Worm (Caenorhabditis elegans): ENCODE data around the gene snu-66.

DNA sequence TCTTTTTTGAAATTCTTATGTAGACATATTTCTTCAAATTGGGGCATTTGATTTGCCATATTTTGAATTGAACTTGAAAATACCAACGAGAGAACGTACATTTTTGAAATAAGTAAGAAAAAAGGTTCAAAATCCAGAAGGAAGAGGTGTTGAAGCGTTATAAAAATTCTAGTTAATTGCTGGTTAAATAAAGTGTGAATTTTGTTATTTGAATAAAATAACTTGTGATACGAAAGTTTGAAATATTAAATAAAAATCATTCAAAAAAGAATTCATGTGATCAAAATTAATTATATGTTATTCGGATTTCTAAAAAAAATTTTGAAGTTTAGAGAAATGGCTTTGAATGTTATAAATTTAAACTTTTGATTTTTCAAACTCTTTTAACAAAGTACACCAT, 24.7 kb upstream of the snu-66 start, which contains the start of gene C50E3.9:
- TF ChIP-seq cog-1 (tag; optimal IDR thresholded peaks at IDR 0.05): no peak
- TF ChIP-seq ref-1 (GFP tag; conservative IDR thresholded peaks at IDR 0.05): no peak
- no peak for TF ChIP-seq T22C8.4 (GFP tag; IDR thresholded peaks at IDR 0.05)
- TF ChIP-seq tab-1 (GFP tag; IDR thresholded peaks at IDR 0.05): no peak
- TF ChIP-seq flt-1 (GFP tag; IDR thresholded peaks at IDR 0.05): no peak
- no peak for TF ChIP-seq ztf-23 (GFP tag; IDR thresholded peaks at IDR 0.05)

Data from whole organism, midembryonic.